Worm (Caenorhabditis elegans) whole organism, L1 larva: Measurements from ENCODE around the gene srpa-68.

Source experiments
- C04F5.9 ChIP-seq: sonication (generic microtip); optimal IDR thresholded peaks from 2 replicates; lab custom pipeline; 2016; ENCODE audit warnings: missing genetic modification characterization, missing compliant biosample characterization
- F16B12.6 ChIP-seq: fragments of 150-350 bp; optimal IDR thresholded peaks from 2 replicates; lab custom pipeline; 2014; ENCODE audit warnings: missing biosample characterization, missing genetic modification characterization
- Y116A8C.19 ChIP-seq: sonication (generic microtip); optimal IDR thresholded peaks from 2 replicates; lab custom pipeline; 2016; ENCODE audit warnings: missing compliant biosample characterization, missing genetic modification characterization, borderline replicate concordance
- alr-1 ChIP-seq: fragments of 200-800 bp; sonication (Bioruptor generic); optimal IDR thresholded peaks from 2 replicates; lab custom pipeline; 2018; ENCODE audit warnings: borderline replicate concordance, mild to moderate bottlenecking, missing genetic modification characterization, missing compliant biosample characterization
- blmp-1 ChIP-seq: fragments of 150-350 bp; optimal IDR thresholded peaks from 2 replicates; lab custom pipeline; 2014; ENCODE audit warnings: missing biosample characterization, missing genetic modification characterization
- ceh-63 ChIP-seq: fragments of 200-800 bp; sonication (Bioruptor generic); optimal IDR thresholded peaks from 2 replicates; lab custom pipeline; 2018; ENCODE audit warnings: mild to moderate bottlenecking, missing genetic modification characterization, missing compliant biosample characterization
- ceh-8 ChIP-seq: fragments of 200-800 bp; sonication (Bioruptor generic); optimal IDR thresholded peaks from 2 replicates; lab custom pipeline; 2018; ENCODE audit warnings: mild to moderate bottlenecking, missing genetic modification characterization, moderate library complexity, missing compliant biosample characterization
- ceh-82 ChIP-seq, 3 experiments: fragments of 150-350 bp in 1 of 3; sonication (generic microtip) in 2 of 3; optimal IDR thresholded peaks; 2 replicates each; lab custom pipeline; 2014 to 2017; ENCODE audit warnings: missing biosample characterization in 3 of 3, missing genetic modification characterization in 3 of 3
- dpl-1 ChIP-seq, 3 experiments: fragments of 150-350 bp in 2 of 3; sonication (generic microtip) in 1 of 3; optimal IDR thresholded peaks; 2 replicates each; lab custom pipeline; 2014 to 2017; ENCODE audit warnings: missing biosample characterization in 3 of 3, missing genetic modification characterization in 3 of 3, missing genetic modification reagents in 3 of 3
- dsc-1 ChIP-seq: sonication (generic microtip); optimal IDR thresholded peaks from 2 replicates; lab custom pipeline; 2016; ENCODE audit warnings: mild to moderate bottlenecking, missing genetic modification characterization, missing compliant biosample characterization
- efl-1 ChIP-seq, 4 experiments: fragments of 150-350 bp; optimal IDR thresholded peaks in 3 of 4; peaks in 1 of 4; 1 replicate in 1 of 4; 2 replicates in 3 of 4; lab custom pipeline; 2014; ENCODE audit warnings: missing biosample characterization in 2 of 4, missing genetic modification characterization in 2 of 4, missing genetic modification reagents in 2 of 4
- egl-27 ChIP-seq, 2 experiments: fragments of 150-350 bp in 1 of 2; sonication (generic microtip); optimal IDR thresholded peaks; 3 replicates each; lab custom pipeline; 2017 to 2018; ENCODE audit warnings: missing biosample characterization in 2 of 2, missing genetic modification characterization in 2 of 2, missing genetic modification reagents in 2 of 2
- elt-2 ChIP-seq: sonication (generic microtip); optimal IDR thresholded peaks from 2 replicates; lab custom pipeline; 2016; ENCODE audit warnings: missing genetic modification characterization, mild to moderate bottlenecking, inconsistent platforms, missing compliant biosample characterization, missing genetic modification reagents
- ets-5 ChIP-seq: fragments of 200-800 bp; sonication (Bioruptor generic); IDR thresholded peaks from 2 replicates; pipeline ENCODE4 v1.3.6; 2022; ENCODE audit warnings: missing genetic modification characterization, missing compliant biosample characterization
- fos-1 ChIP-seq: fragments of 150-350 bp; optimal IDR thresholded peaks from 2 replicates; lab custom pipeline; 2014; ENCODE audit warnings: missing biosample characterization, missing genetic modification characterization
- hlh-17 ChIP-seq: fragments of 200-800 bp; sonication (Bioruptor generic); optimal IDR thresholded peaks from 2 replicates; lab custom pipeline; 2018; ENCODE audit warnings: missing genetic modification characterization, mild to moderate bottlenecking, missing compliant biosample characterization, moderate library complexity, borderline replicate concordance
- hpl-2 ChIP-seq: fragments of 150-350 bp; optimal IDR thresholded peaks from 2 replicates; lab custom pipeline; 2014; ENCODE audit warnings: missing biosample characterization, missing genetic modification reagents, missing genetic modification characterization
- lin-14 ChIP-seq: fragments of 200-800 bp; sonication (Bioruptor generic); optimal IDR thresholded peaks from 2 replicates; lab custom pipeline; 2018; ENCODE audit warnings: mild to moderate bottlenecking, missing genetic modification characterization, moderate library complexity, missing compliant biosample characterization
- lin-15B ChIP-seq: fragments of 150-350 bp; sonication (generic microtip); optimal IDR thresholded peaks from 3 replicates; lab custom pipeline; 2014; ENCODE audit warnings: missing biosample characterization, missing genetic modification characterization
- lin-35 ChIP-seq, 2 experiments: fragments of 150-350 bp; optimal IDR thresholded peaks; 2 replicates each; lab custom pipeline; 2014; ENCODE audit warnings: missing biosample characterization in 2 of 2, missing genetic modification characterization in 2 of 2, missing genetic modification reagents in 2 of 2
- lin-39 ChIP-seq: fragments of 150-350 bp; optimal IDR thresholded peaks from 2 replicates; lab custom pipeline; 2014; ENCODE audit warnings: missing biosample characterization, missing genetic modification reagents, missing genetic modification characterization
- mdl-1 ChIP-seq, 2 experiments: fragments of 150-350 bp; optimal IDR thresholded peaks; 2 replicates each; lab custom pipeline; 2014 to 2017; ENCODE audit warnings: missing biosample characterization in 2 of 2, missing genetic modification characterization in 2 of 2, inconsistent platforms in 1 of 2
- mef-2 ChIP-seq: fragments of 150-350 bp; optimal IDR thresholded peaks from 2 replicates; lab custom pipeline; 2014; ENCODE audit warnings: missing biosample characterization, missing genetic modification characterization
- mep-1 ChIP-seq: fragments of 150-350 bp; optimal IDR thresholded peaks from 2 replicates; lab custom pipeline; 2014; ENCODE audit warnings: missing biosample characterization, missing genetic modification characterization
- nhr-11 ChIP-seq: fragments of 150-350 bp; optimal IDR thresholded peaks from 2 replicates; lab custom pipeline; 2014; ENCODE audit warnings: missing biosample characterization, missing genetic modification characterization
- nhr-20 ChIP-seq: sonication (generic microtip); optimal IDR thresholded peaks from 2 replicates; lab custom pipeline; 2016; ENCODE audit warnings: mild to moderate bottlenecking, missing genetic modification characterization, missing compliant biosample characterization
- nhr-47 ChIP-seq: sonication (generic microtip); optimal IDR thresholded peaks from 2 replicates; lab custom pipeline; 2016; ENCODE audit warnings: mild to moderate bottlenecking, missing genetic modification characterization, moderate library complexity, missing compliant biosample characterization
- nhr-71 ChIP-seq: sonication (generic microtip); optimal IDR thresholded peaks from 2 replicates; lab custom pipeline; 2016; ENCODE audit warnings: mild to moderate bottlenecking, missing genetic modification characterization, moderate library complexity, missing compliant biosample characterization
- nhr-76 ChIP-seq: sonication (generic microtip); optimal IDR thresholded peaks from 2 replicates; lab custom pipeline; 2017; ENCODE audit warnings: missing biosample characterization, missing genetic modification characterization
- nhr-77 ChIP-seq: fragments of 150-350 bp; optimal IDR thresholded peaks from 2 replicates; lab custom pipeline; 2014; ENCODE audit warnings: missing biosample characterization, missing genetic modification characterization
- nhr-85 ChIP-seq: sonication (generic microtip); peaks from one replicate; lab custom pipeline; 2016; ENCODE audit warnings: missing genetic modification characterization, inconsistent platforms, missing compliant biosample characterization
- nhr-90 ChIP-seq: sonication (generic microtip); optimal IDR thresholded peaks from 2 replicates; lab custom pipeline; 2016; ENCODE audit warnings: mild to moderate bottlenecking, missing genetic modification characterization, missing compliant biosample characterization; ENCODE audit not compliant: poor library complexity
- pag-3 ChIP-seq: sonication (generic microtip); optimal IDR thresholded peaks from 2 replicates; lab custom pipeline; 2017; ENCODE audit warnings: missing genetic modification characterization, mild to moderate bottlenecking, missing compliant biosample characterization, antibody characterized with exemption, borderline replicate concordance; ENCODE audit not compliant: insufficient read depth
- pqm-1 ChIP-seq: sonication (generic microtip); optimal IDR thresholded peaks from 3 replicates; lab custom pipeline; 2017; ENCODE audit warnings: missing biosample characterization, missing genetic modification characterization
- rnt-1 ChIP-seq: sonication (generic microtip); optimal IDR thresholded peaks from 2 replicates; lab custom pipeline; 2016; ENCODE audit warnings: mild to moderate bottlenecking, missing genetic modification characterization, moderate library complexity, missing compliant biosample characterization
- snpc-4 ChIP-seq: fragments of 150-350 bp; optimal IDR thresholded peaks from 2 replicates; lab custom pipeline; 2014; ENCODE audit warnings: missing biosample characterization, missing genetic modification characterization
- sup-37 ChIP-seq: fragments of 200-800 bp; sonication (Bioruptor generic); optimal IDR thresholded peaks from 2 replicates; lab custom pipeline; 2018; ENCODE audit warnings: mild to moderate bottlenecking, missing genetic modification characterization, missing compliant biosample characterization
- tbx-2 ChIP-seq: sonication (generic microtip); optimal IDR thresholded peaks from 2 replicates; lab custom pipeline; 2016; ENCODE audit warnings: missing genetic modification characterization, missing compliant biosample characterization
- unc-86 ChIP-seq: sonication (generic microtip); optimal IDR thresholded peaks from 2 replicates; lab custom pipeline; 2016; ENCODE audit warnings: missing genetic modification characterization, missing compliant biosample characterization
- unc-98 ChIP-seq: fragments of 200-800 bp; sonication (Bioruptor generic); IDR thresholded peaks from 2 replicates; pipeline ENCODE4 v1.3.6; 2022; ENCODE audit warnings: missing genetic modification characterization, missing compliant biosample characterization
- ztf-4 ChIP-seq: fragments of 150-350 bp; optimal IDR thresholded peaks from 2 replicates; lab custom pipeline; 2014; ENCODE audit warnings: missing biosample characterization, missing genetic modification characterization

The srpa-68 gene

DNA sequence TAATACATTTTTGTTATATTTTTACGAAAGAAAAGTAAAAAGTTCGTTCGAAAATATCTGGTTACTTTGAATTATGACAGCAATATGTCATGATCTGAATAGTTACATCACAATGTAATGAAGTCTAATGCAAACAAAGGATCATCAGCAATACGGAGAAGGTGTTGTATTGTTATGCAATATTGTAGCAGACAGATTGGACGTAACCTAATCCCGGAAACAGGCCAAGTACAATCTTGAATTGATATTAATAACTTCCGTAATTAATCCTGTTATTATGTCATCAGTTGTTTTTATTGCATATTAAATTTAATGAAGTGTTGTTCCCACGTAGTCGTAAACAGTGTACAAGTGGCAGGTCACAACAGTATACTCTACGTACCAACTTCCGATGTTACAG, 9.9 kb downstream of the srpa-68 start:
- no peak for TF ChIP-seq fos-1 (tag; lab: Kevin White, UChicago)
- TF ChIP-seq lin-39 = no peak
- no peak for TF ChIP-seq blmp-1 (tag; lab: Kevin White, UChicago)
- no peak for TF ChIP-seq tbx-2
- TF ChIP-seq mep-1 = no peak
- no peak for TF ChIP-seq nhr-71 (tag; lab: Kevin White, UChicago)
- TF ChIP-seq ceh-82 (tag; optimal IDR thresholded peaks at IDR 0.05; lab: Kevin White, UChicago) = no peak
- TF ChIP-seq lin-35 (GFP tag; optimal IDR thresholded peaks at IDR 0.05; lab: Kevin White, UChicago) = no peak
- no peak for TF ChIP-seq elt-2 (tag; lab: Kevin White, UChicago)
- TF ChIP-seq, all 84 proteins: peak for 0

ce11 chrV:12276946-12277345, 14.5 kb downstream of the srpa-68 start, which contains the start of gene bnc-1:
Gene bnc-1, minus strand, starts transcription at chrV:12277046.
- TF ChIP-seq nhr-20 = no peak

ce11 chrV:12275714-12276113, 15.7 kb downstream of the srpa-68 start:
- TF ChIP-seq hlh-17 (GFP tag; lab: Kevin White, UChicago) = no peak
- no peak for TF ChIP-seq nhr-71 (tag; lab: Kevin White, UChicago)
- no peak for TF ChIP-seq ceh-8
- no peak for TF ChIP-seq efl-1 (optimal IDR thresholded peaks at IDR 0.05; lab: Kevin White, UChicago)
- TF ChIP-seq efl-1 (GFP tag; optimal IDR thresholded peaks at IDR 0.05 in 1 of 2; lab: Kevin White, UChicago) = peak in 1 of 2 experiments; percentile 57
- no peak for TF ChIP-seq egl-27 (tag; optimal IDR thresholded peaks at IDR 0.05; lab: Kevin White, UChicago)
- TF ChIP-seq, all 84 proteins: peak for 1

DNA sequence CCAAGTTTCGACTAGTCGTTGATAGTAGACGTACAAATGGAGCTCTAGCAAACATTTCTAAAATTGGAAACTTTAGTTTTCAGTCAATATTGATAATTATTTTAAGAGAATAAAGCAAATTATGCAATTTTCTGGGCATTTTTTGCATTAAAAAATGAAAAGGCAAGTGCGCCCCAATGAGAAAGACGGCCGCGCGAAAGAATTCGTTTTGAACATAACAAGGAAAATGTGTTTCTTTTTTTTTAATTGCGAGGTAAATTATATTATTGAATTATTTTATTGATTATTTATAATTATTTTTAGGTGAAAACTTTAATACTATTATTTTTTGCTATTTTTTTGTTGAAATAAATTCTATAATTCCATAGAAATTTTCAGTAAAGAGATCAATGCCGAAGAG, 20.0 kb downstream of the srpa-68 start, which contains the start of the genes tsfm-1 and capg-2:
TSS of gene tsfm-1 (minus strand) at position 57 of the 400 bp plus-strand sequence.
TSS of gene capg-2 (plus strand) at position 379 of the 400 bp plus-strand sequence.
- TF ChIP-seq unc-86 = no peak
- TF ChIP-seq nhr-20 = no peak
- peak in 1 of 3 experiments; percentile 1 for TF ChIP-seq ceh-82 (tag; optimal IDR thresholded peaks at IDR 0.05; lab: Kevin White, UChicago)
- TF ChIP-seq unc-98 = no peak
- no peak for TF ChIP-seq pqm-1 (tag; lab: Kevin White, UChicago)
- no peak for TF ChIP-seq mef-2
- peak; percentile 7 for TF ChIP-seq mep-1
- TF ChIP-seq hpl-2 (GFP tag; lab: Kevin White, UChicago) = no peak
- TF ChIP-seq lin-15B (tag; lab: Kevin White, UChicago) = peak; percentile 7
- peak; percentile 64 to 86 (median 70) for TF ChIP-seq dpl-1 (GFP tag; optimal IDR thresholded peaks at IDR 0.05; lab: Kevin White, UChicago)
- no peak for TF ChIP-seq ztf-4 (tag; lab: Kevin White, UChicago)
- TF ChIP-seq nhr-85 (tag; lab: Kevin White, UChicago) = peak; percentile 28
- peak; percentile 58 to 84 for TF ChIP-seq lin-35 (GFP tag; optimal IDR thresholded peaks at IDR 0.05; lab: Kevin White, UChicago)
- peak; percentile 27 to 69 for TF ChIP-seq efl-1 (optimal IDR thresholded peaks at IDR 0.05; lab: Kevin White, UChicago)
- peak; percentile 81 to 96 for TF ChIP-seq efl-1 (GFP tag; optimal IDR thresholded peaks at IDR 0.05 in 1 of 2; lab: Kevin White, UChicago)
- TF ChIP-seq ceh-63 = no peak

ce11 chrV:12269272-12269767, 22.1 kb downstream of the srpa-68 start, which contains the start of gene twk-24:
Gene twk-24, minus strand, starts transcription at chrV:12269322.
- TF ChIP-seq tbx-2 (no peak), ets-5 (GFP tag; lab: Robert Waterston, UW) (no peak), nhr-77 (no peak), Y116A8C.19 (tag; lab: Kevin White, UChicago) (no peak), nhr-47 (tag; lab: Kevin White, UChicago) (no peak), mep-1 (peak; percentile 8), alr-1 (tag; lab: Kevin White, UChicago) (no peak), unc-86 (no peak), snpc-4 (tag; lab: Kevin White, UChicago) (no peak), ceh-63 (no peak), pag-3 (tag; lab: Kevin White, UChicago) (no peak), lin-39 (no peak), sup-37 (GFP tag; lab: Kevin White, UChicago) (no peak), lin-14 (GFP tag; lab: Kevin White, UChicago) (peak; percentile 72), C04F5.9 (tag; lab: Kevin White, UChicago) (no peak), lin-35 (GFP tag; optimal IDR thresholded peaks at IDR 0.05; lab: Kevin White, UChicago) (no peak), nhr-76 (no peak), nhr-11 (no peak), rnt-1 (tag; lab: Kevin White, UChicago) (peak; percentile 51), mdl-1 (tag; optimal IDR thresholded peaks at IDR 0.05; lab: Kevin White, UChicago) (no peak), dpl-1 (GFP tag; optimal IDR thresholded peaks at IDR 0.05; lab: Kevin White, UChicago) (no peak), ztf-4 (tag; lab: Kevin White, UChicago) (no peak), dsc-1 (tag; lab: Kevin White, UChicago) (no peak), nhr-90 (tag; lab: Kevin White, UChicago) (no peak), nhr-85 (tag; lab: Kevin White, UChicago) (no peak), F16B12.6 (tag; lab: Kevin White, UChicago) (no peak)
